Worm (Caenorhabditis elegans) whole organism, late embryonic: Measurements from ENCODE around the gene F13B9.2.

Source experiments
- C08G9.2 ChIP-seq: sonication (generic microtip); optimal IDR thresholded peaks from 2 replicates; lab custom pipeline; 2016; ENCODE audit warnings: mild to moderate bottlenecking, missing genetic modification characterization, moderate library complexity, missing compliant biosample characterization
- F13H6.1 ChIP-seq: sonication (generic microtip); optimal IDR thresholded peaks from 2 replicates; lab custom pipeline; 2016; ENCODE audit warnings: missing genetic modification characterization, missing compliant biosample characterization
- T23F11.4 ChIP-seq: fragments of 200-800 bp; sonication (Bioruptor generic); optimal IDR thresholded peaks from 2 replicates; lab custom pipeline; 2018; ENCODE audit warnings: mild to moderate bottlenecking, missing genetic modification characterization, missing compliant biosample characterization
- ama-1 ChIP-seq: fragments of 150-350 bp; optimal IDR thresholded peaks from 2 replicates; lab custom pipeline; 2014
- ceh-14 ChIP-seq: sonication (generic microtip); optimal IDR thresholded peaks from 2 replicates; lab custom pipeline; 2016; ENCODE audit warnings: missing genotype, missing genetic modification characterization, missing compliant biosample characterization
- ceh-18 ChIP-seq: sonication (generic microtip); optimal IDR thresholded peaks from 2 replicates; lab custom pipeline; 2016; ENCODE audit warnings: missing genetic modification characterization, missing compliant biosample characterization
- ceh-19 ChIP-seq: fragments of 200-800 bp; sonication (Bioruptor generic); optimal IDR thresholded peaks from 2 replicates; lab custom pipeline; 2018; ENCODE audit warnings: mild to moderate bottlenecking, missing genetic modification characterization, missing compliant biosample characterization
- ceh-22 ChIP-seq: sonication (generic microtip); optimal IDR thresholded peaks from 2 replicates; lab custom pipeline; 2017; ENCODE audit warnings: missing biosample characterization, missing genetic modification characterization
- ceh-24 ChIP-seq: sonication (generic microtip); optimal IDR thresholded peaks from 2 replicates; lab custom pipeline; 2016; ENCODE audit warnings: mild to moderate bottlenecking, missing genetic modification characterization, missing compliant biosample characterization
- ceh-31 ChIP-seq: sonication (generic microtip); optimal IDR thresholded peaks from 2 replicates; lab custom pipeline; 2016; ENCODE audit warnings: missing genetic modification characterization, missing compliant biosample characterization
- ceh-34 ChIP-seq: sonication (generic microtip); optimal IDR thresholded peaks from 2 replicates; lab custom pipeline; 2016; ENCODE audit warnings: mild to moderate bottlenecking, missing genetic modification characterization, missing compliant biosample characterization
- ceh-48 ChIP-seq: sonication (generic microtip); optimal IDR thresholded peaks from 2 replicates; lab custom pipeline; 2016; ENCODE audit warnings: missing genetic modification characterization, inconsistent platforms, missing compliant biosample characterization
- elt-4 ChIP-seq: sonication (generic microtip); optimal IDR thresholded peaks from 2 replicates; lab custom pipeline; 2016; ENCODE audit warnings: missing genetic modification characterization, missing compliant biosample characterization
- ets-4 ChIP-seq: sonication (generic microtip); optimal IDR thresholded peaks from 2 replicates; lab custom pipeline; 2016; ENCODE audit warnings: missing genetic modification characterization, missing compliant biosample characterization
- fax-1 ChIP-seq: sonication (generic microtip); optimal IDR thresholded peaks from 2 replicates; lab custom pipeline; 2016; ENCODE audit warnings: missing genotype, missing genetic modification characterization, missing compliant biosample characterization
- fkh-10 ChIP-seq: fragments of 150-350 bp; optimal IDR thresholded peaks from 2 replicates; lab custom pipeline; 2014; ENCODE audit warnings: missing biosample characterization, missing genetic modification reagents, missing genetic modification characterization
- fkh-6 ChIP-seq: sonication (generic microtip); optimal IDR thresholded peaks from 2 replicates; lab custom pipeline; 2016; ENCODE audit warnings: missing genetic modification characterization, missing compliant biosample characterization
- hlh-15 ChIP-seq: sonication (generic microtip); optimal IDR thresholded peaks from 2 replicates; lab custom pipeline; 2016; ENCODE audit warnings: missing genetic modification characterization, missing compliant biosample characterization
- hlh-8 ChIP-seq: sonication (generic microtip); optimal IDR thresholded peaks from 2 replicates; lab custom pipeline; 2016; ENCODE audit warnings: missing genotype, missing genetic modification characterization, missing compliant biosample characterization
- lim-6 ChIP-seq: sonication (generic microtip); optimal IDR thresholded peaks from 2 replicates; lab custom pipeline; 2016; ENCODE audit warnings: missing genetic modification characterization, missing compliant biosample characterization
- madf-2 ChIP-seq: sonication (generic microtip); optimal IDR thresholded peaks from 2 replicates; lab custom pipeline; 2017; ENCODE audit warnings: missing genetic modification characterization, missing compliant biosample characterization
- mec-3 ChIP-seq: sonication (generic microtip); optimal IDR thresholded peaks from 2 replicates; lab custom pipeline; 2016; ENCODE audit warnings: borderline replicate concordance, missing genetic modification characterization, missing compliant biosample characterization
- nfya-1 ChIP-seq: sonication (generic microtip); optimal IDR thresholded peaks from 2 replicates; lab custom pipeline; 2017; ENCODE audit warnings: missing genetic modification characterization, mild to moderate bottlenecking, missing compliant biosample characterization, antibody characterized with exemption, moderate library complexity
- odd-2 ChIP-seq: sonication (generic microtip); optimal IDR thresholded peaks from 2 replicates; lab custom pipeline; 2017; ENCODE audit warnings: antibody characterized with exemption, mild to moderate bottlenecking, missing genetic modification characterization, missing compliant biosample characterization
- pag-3 ChIP-seq: sonication (generic microtip); optimal IDR thresholded peaks from 2 replicates; lab custom pipeline; 2016; ENCODE audit warnings: missing compliant biosample characterization, missing genetic modification characterization, borderline replicate concordance
- pat-9 ChIP-seq: fragments of 200-800 bp; sonication (Bioruptor generic); optimal IDR thresholded peaks from 2 replicates; lab custom pipeline; 2018; ENCODE audit warnings: mild to moderate bottlenecking, missing genetic modification characterization, moderate library complexity, missing compliant biosample characterization
- pha-4 ChIP-seq: fragments of 150-350 bp; optimal IDR thresholded peaks from 2 replicates; lab custom pipeline; 2018; ENCODE audit warnings: missing biosample characterization, missing genetic modification reagents, missing genetic modification characterization
- pqm-1 ChIP-seq: sonication (generic microtip); optimal IDR thresholded peaks from 2 replicates; lab custom pipeline; 2016; ENCODE audit warnings: missing genetic modification characterization, missing compliant biosample characterization
- ref-2 ChIP-seq: sonication (generic microtip); optimal IDR thresholded peaks from 2 replicates; lab custom pipeline; 2016; ENCODE audit warnings: missing genetic modification characterization, missing compliant biosample characterization
- sox-2 ChIP-seq: fragments of 200-800 bp; sonication (Bioruptor generic); IDR thresholded peaks from 2 replicates; pipeline ENCODE4 v1.3.6; 2022; ENCODE audit warnings: missing genetic modification reagents, missing genetic modification characterization, missing compliant biosample characterization
- tbx-2 ChIP-seq: sonication (generic microtip); optimal IDR thresholded peaks from 2 replicates; lab custom pipeline; 2016; ENCODE audit warnings: missing genetic modification characterization, missing compliant biosample characterization
- tbx-7 ChIP-seq: sonication (generic microtip); optimal IDR thresholded peaks from 2 replicates; lab custom pipeline; 2016; ENCODE audit warnings: missing genotype, missing genetic modification characterization, missing compliant biosample characterization
- unc-42 ChIP-seq: sonication (generic microtip); optimal IDR thresholded peaks from 2 replicates; lab custom pipeline; 2016; ENCODE audit warnings: missing genotype, missing genetic modification characterization, missing compliant biosample characterization
- unc-55 ChIP-seq: sonication (generic microtip); optimal IDR thresholded peaks from 2 replicates; lab custom pipeline; 2017; ENCODE audit warnings: missing biosample characterization, missing genetic modification reagents, missing genetic modification characterization
- unc-86 ChIP-seq: sonication (generic microtip); optimal IDR thresholded peaks from 2 replicates; lab custom pipeline; 2016; ENCODE audit warnings: missing genetic modification characterization, missing compliant biosample characterization
- ztf-16 ChIP-seq: sonication (generic microtip); optimal IDR thresholded peaks from 2 replicates; lab custom pipeline; 2017; ENCODE audit warnings: missing genetic modification characterization, missing compliant biosample characterization

Gene F13B9.2

ce11 chrX:8252293-8252692 is 33.2 kb upstream of the F13B9.2 start, which contains the start of gene M60.6:
TSS of gene M60.6 (minus strand) at chrX:8252458.
- TF ChIP-seq ceh-31 (tag; lab: Kevin White, UChicago) (peak; percentile 77), C08G9.2 (no peak), unc-55 (peak; percentile 30), unc-42 (peak; percentile 89), ceh-18 (tag; lab: Kevin White, UChicago) (peak; percentile 9), nfya-1 (tag; lab: Kevin White, UChicago) (peak; percentile 34), ztf-16 (tag; lab: Kevin White, UChicago) (no peak), fax-1 (peak; percentile 3), fkh-10 (GFP tag; lab: Kevin White, UChicago) (no peak), ceh-14 (tag; lab: Kevin White, UChicago) (peak; percentile 16), fkh-6 (tag; lab: Kevin White, UChicago) (no peak), F13H6.1 (peak; percentile 25), ref-2 (tag; lab: Kevin White, UChicago) (peak; percentile 65), ceh-48 (tag; lab: Kevin White, UChicago) (no peak)

ce11 chrX:8255433-8255832 is 30.1 kb upstream of the F13B9.2 start:
- no peak for TF ChIP-seq pat-9 (tag; lab: Kevin White, UChicago)
- TF ChIP-seq F13H6.1, result no peak
- TF ChIP-seq ceh-22, result no peak

ce11 chrX:8257687-8258086 is 27.8 kb upstream of the F13B9.2 start:
- no peak for TF ChIP-seq pqm-1 (tag; lab: Kevin White, UChicago)
- no peak for TF ChIP-seq F13H6.1
- TF ChIP-seq mec-3 (tag; lab: Kevin White, UChicago), result no peak
- no peak for TF ChIP-seq hlh-8 (tag; lab: Kevin White, UChicago)
- no peak for TF ChIP-seq sox-2

ce11 chrX:8261125-8261684 is 24.3 kb upstream of the F13B9.2 start, which contains the start of gene M60.7:
TSS of gene M60.7 (minus strand) at chrX:8261175.
- TF ChIP-seq unc-42, result no peak
- no peak for TF ChIP-seq ama-1 (lab: Kevin White, UChicago)
- no peak for TF ChIP-seq ceh-14 (tag; lab: Kevin White, UChicago)
- TF ChIP-seq ceh-24 (tag; lab: Kevin White, UChicago), result no peak
- no peak for TF ChIP-seq ets-4 (tag; lab: Kevin White, UChicago)
- no peak for TF ChIP-seq madf-2 (tag; lab: Kevin White, UChicago)
- no peak for TF ChIP-seq fax-1
- no peak for TF ChIP-seq odd-2 (tag; lab: Kevin White, UChicago)
- no peak for TF ChIP-seq elt-4

- TF ChIP-seq lim-6 (tag; lab: Kevin White, UChicago) (no peak), ceh-22 (no peak), T23F11.4 (no peak), fkh-10 (GFP tag; lab: Kevin White, UChicago) (no peak), C08G9.2 (no peak), unc-86 (no peak), hlh-15 (tag; lab: Kevin White, UChicago) (no peak), pha-4 (no peak), ceh-14 (tag; lab: Kevin White, UChicago) (no peak), tbx-2 (tag; lab: Kevin White, UChicago) (no peak), ceh-19 (no peak), ceh-34 (no peak), pag-3 (no peak), tbx-7 (tag; lab: Kevin White, UChicago) (no peak), mec-3 (tag; lab: Kevin White, UChicago) (no peak)
These were observed 22.7 kb upstream of the F13B9.2 start for ce11 chrX:8262734-8263133.
